Worm (Caenorhabditis elegans) whole organism, midembryonic: ENCODE measurements around the gene F02D8.1.

Source experiments
- T22C8.4 ChIP-seq: fragments of 200-800 bp; sonication (Bioruptor generic); IDR thresholded peaks from 2 replicates; pipeline ENCODE4 v1.3.6; 2022; ENCODE audit warnings: missing genetic modification characterization, missing compliant biosample characterization
- cog-1 ChIP-seq: sonication (generic microtip); optimal IDR thresholded peaks from 2 replicates; lab custom pipeline; 2016; ENCODE audit warnings: missing genetic modification characterization, missing compliant biosample characterization
- flt-1 ChIP-seq: fragments of 200-800 bp; sonication (Bioruptor generic); IDR thresholded peaks from 2 replicates; pipeline ENCODE4 v1.3.6; 2022; ENCODE audit warnings: missing genetic modification characterization, missing compliant biosample characterization
- klf-2 ChIP-seq: fragments of 200-800 bp; sonication (Bioruptor generic); conservative IDR thresholded peaks from 2 replicates; pipeline ENCODE4 v1.3.6; 2022; ENCODE audit warnings: missing genetic modification reagents, missing genetic modification characterization, missing compliant biosample characterization
- med-1 ChIP-seq: sonication (generic microtip); optimal IDR thresholded peaks from 2 replicates; lab custom pipeline; 2017; ENCODE audit warnings: missing genetic modification characterization, mild to moderate bottlenecking, missing compliant biosample characterization, antibody characterized with exemption, missing genetic modification reagents; ENCODE audit not compliant: insufficient read depth
- ref-1 ChIP-seq: fragments of 200-800 bp; sonication (Bioruptor generic); conservative IDR thresholded peaks from 2 replicates; pipeline ENCODE4 v1.3.6; 2022; ENCODE audit warnings: missing genetic modification reagents, missing genetic modification characterization, missing compliant biosample characterization
- tab-1 ChIP-seq: fragments of 200-800 bp; sonication (Bioruptor generic); IDR thresholded peaks from 2 replicates; pipeline ENCODE4 v1.3.6; 2022; ENCODE audit warnings: missing genetic modification characterization, missing compliant biosample characterization
- ztf-23 ChIP-seq: fragments of 200-800 bp; sonication (Bioruptor generic); IDR thresholded peaks from 2 replicates; pipeline ENCODE4 v1.3.6; 2022; ENCODE audit warnings: missing genetic modification reagents, missing genetic modification characterization, missing compliant biosample characterization
- ztf-29 ChIP-seq: fragments of 200-800 bp; sonication (Bioruptor generic); IDR thresholded peaks from 2 replicates; pipeline ENCODE4 v1.3.6; 2022; ENCODE audit warnings: missing genetic modification reagents, missing genetic modification characterization, missing compliant biosample characterization

DNA sequence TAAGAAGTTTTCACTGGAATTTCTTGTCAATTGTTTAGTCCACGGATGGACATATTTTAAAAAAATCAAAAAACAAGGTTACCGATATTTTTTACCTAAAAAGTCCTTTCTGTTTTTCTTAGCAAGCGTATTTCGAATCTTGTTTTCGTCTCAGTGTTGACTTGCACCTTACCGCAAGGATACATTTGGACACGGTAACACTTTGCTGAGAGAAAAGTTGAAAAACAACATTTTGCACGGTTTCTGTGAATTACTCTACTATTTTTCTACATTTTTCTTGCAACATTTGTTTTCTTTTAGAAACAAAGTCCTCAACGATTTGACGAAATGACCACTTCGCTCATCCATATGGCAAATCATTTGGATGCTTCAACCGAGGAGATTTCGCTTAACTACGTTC, 29.0 kb downstream of the F02D8.1 start, which contains the start of gene hil-1:
- TF ChIP-seq med-1 (GFP tag; lab: Kevin White, UChicago) (no peak), tab-1 (GFP tag; lab: Robert Waterston, UW) (no peak), ztf-23 (GFP tag; lab: Robert Waterston, UW) (no peak), flt-1 (no peak), ref-1 (GFP tag; lab: Robert Waterston, UW) (no peak), T22C8.4 (GFP tag; lab: Robert Waterston, UW) (no peak), ztf-29 (no peak), klf-2 (no peak), cog-1 (tag; lab: Kevin White, UChicago) (no peak)
